Fruit fly (Drosophila melanogaster) whole organism, embryonic: ENCODE data around the gene CG34309.

Experiments
- Aef1 ChIP-seq: fragments of 200-800 bp; sonication (Bioruptor generic); IDR thresholded peaks from 3 replicates; pipeline ENCODE4 v1.3.6; 2022; ENCODE audit warnings: missing biosample characterization, missing genetic modification characterization
- CG10209 ChIP-seq: fragments of 200-800 bp; sonication (Bioruptor generic); optimal IDR thresholded peaks from 3 replicates; lab custom pipeline; 2017; ENCODE audit warnings: missing biosample characterization, mild to moderate bottlenecking, missing genetic modification characterization, missing genetic modification reagents
- CG11085 ChIP-seq: fragments of 200-800 bp; sonication (Bioruptor generic); IDR thresholded peaks from 2 replicates; pipeline ENCODE4 v1.3.6; 2022; ENCODE audit warnings: missing biosample characterization, missing genetic modification characterization
- CG12071 ChIP-seq: fragments of 200-800 bp; sonication (Bioruptor generic); optimal IDR thresholded peaks from 3 replicates; lab custom pipeline; 2018; ENCODE audit warnings: missing biosample characterization, mild to moderate bottlenecking, missing genetic modification characterization
- CG14965 ChIP-seq: fragments of 200-800 bp; sonication (Bioruptor generic); optimal IDR thresholded peaks from 2 replicates; lab custom pipeline; 2016; ENCODE audit warnings: missing biosample characterization, missing genetic modification characterization, borderline replicate concordance
- CG15269 ChIP-seq: fragments of 200-800 bp; sonication (Bioruptor generic); optimal IDR thresholded peaks from 2 replicates; lab custom pipeline; 2018; ENCODE audit warnings: missing biosample characterization, mild to moderate bottlenecking, missing genetic modification characterization, moderate library complexity
- CG16863 ChIP-seq: fragments of 200-800 bp; sonication (Bioruptor generic); optimal IDR thresholded peaks from 3 replicates; lab custom pipeline; 2016; ENCODE audit warnings: missing biosample characterization, missing genetic modification characterization
- CG17568 ChIP-seq: fragments of 200-800 bp; sonication (Bioruptor generic); optimal IDR thresholded peaks from 2 replicates; lab custom pipeline; 2018; ENCODE audit warnings: missing biosample characterization, mild to moderate bottlenecking, missing genetic modification characterization, moderate library complexity
- CG1832 ChIP-seq: fragments of 200-800 bp; sonication (Bioruptor generic); optimal IDR thresholded peaks from 2 replicates; lab custom pipeline; 2017; ENCODE audit warnings: missing biosample characterization, mild to moderate bottlenecking, missing genetic modification characterization, inconsistent platforms
- CG18619 ChIP-seq: fragments of 200-800 bp; sonication (Bioruptor generic); optimal IDR thresholded peaks from 3 replicates; lab custom pipeline; 2017; ENCODE audit warnings: missing biosample characterization, mild to moderate bottlenecking, missing genetic modification characterization
- CG2120 ChIP-seq: fragments of 200-800 bp; sonication (Bioruptor generic); optimal IDR thresholded peaks from 3 replicates; lab custom pipeline; 2016; ENCODE audit warnings: missing biosample characterization, missing genetic modification characterization
- CG2712 ChIP-seq: fragments of 200-800 bp; optimal IDR thresholded peaks from 3 replicates; lab custom pipeline; 2019; ENCODE audit warnings: missing biosample characterization, mild to moderate bottlenecking, missing genetic modification characterization, moderate library complexity
- CG32532 ChIP-seq: fragments of 200-800 bp; sonication (Bioruptor generic); IDR thresholded peaks from 2 replicates; pipeline ENCODE4 v1.3.6; 2022; ENCODE audit warnings: missing biosample characterization, missing genetic modification characterization
- CG3407 ChIP-seq: fragments of 200-800 bp; sonication (Bioruptor generic); optimal IDR thresholded peaks from 2 replicates; lab custom pipeline; 2018; ENCODE audit warnings: missing biosample characterization, mild to moderate bottlenecking, missing genetic modification characterization
- CG4282 ChIP-seq: fragments of 200-800 bp; sonication (Bioruptor generic); optimal IDR thresholded peaks from 2 replicates; lab custom pipeline; 2016; ENCODE audit warnings: missing biosample characterization, missing genetic modification characterization
- CG5180 ChIP-seq: fragments of 200-800 bp; sonication (Bioruptor generic); optimal IDR thresholded peaks from 3 replicates; lab custom pipeline; 2017; ENCODE audit warnings: missing biosample characterization, missing genetic modification characterization, mild to moderate bottlenecking, moderate library complexity, missing genetic modification reagents
- CG6813 ChIP-seq: fragments of 200-800 bp; sonication (Bioruptor generic); optimal IDR thresholded peaks from 2 replicates; lab custom pipeline; 2017; ENCODE audit warnings: missing biosample characterization, missing genetic modification characterization, mild to moderate bottlenecking, moderate library complexity, missing genetic modification reagents
- CG7839 ChIP-seq: fragments of 200-800 bp; sonication (Bioruptor generic); optimal IDR thresholded peaks from 3 replicates; lab custom pipeline; 2018; ENCODE audit warnings: missing biosample characterization, mild to moderate bottlenecking, missing genetic modification characterization, moderate library complexity
- CG7963 ChIP-seq: fragments of 200-800 bp; sonication (Bioruptor generic); IDR thresholded peaks from 3 replicates; pipeline ENCODE4 v1.3.6; 2022; ENCODE audit warnings: missing biosample characterization, missing genetic modification characterization; ENCODE audit not compliant: partially characterized antibody
- CG9817 ChIP-seq: fragments of 200-800 bp; sonication (Bioruptor generic); optimal IDR thresholded peaks from 2 replicates; lab custom pipeline; 2018; ENCODE audit warnings: missing biosample characterization, mild to moderate bottlenecking, missing genetic modification characterization, moderate library complexity
- CrebB ChIP-seq: fragments of 200-800 bp; sonication (Bioruptor generic); optimal IDR thresholded peaks from 3 replicates; lab custom pipeline; 2018; ENCODE audit warnings: missing biosample characterization, mild to moderate bottlenecking, missing genetic modification characterization
- Dbx ChIP-seq: fragments of 200-800 bp; sonication (Bioruptor generic); IDR thresholded peaks from 3 replicates; pipeline ENCODE4 v1.3.6; 2022; ENCODE audit warnings: missing biosample characterization, missing genetic modification characterization
- GATAe ChIP-seq: fragments of 200-800 bp; sonication (Bioruptor generic); conservative IDR thresholded peaks from 2 replicates; pipeline ENCODE4 v1.3.6; 2022; ENCODE audit warnings: missing biosample characterization, missing genetic modification characterization
- HLH3B ChIP-seq: fragments of 200-800 bp; sonication (Bioruptor generic); IDR thresholded peaks from 2 replicates; pipeline ENCODE4 v1.3.6; 2022; ENCODE audit warnings: missing biosample characterization, missing genetic modification characterization
- HLH4C ChIP-seq: fragments of 200-800 bp; sonication (Bioruptor generic); IDR thresholded peaks from 3 replicates; pipeline ENCODE4 v1.3.6; 2022; ENCODE audit warnings: missing biosample characterization, missing genetic modification characterization; ENCODE audit not compliant: partially characterized antibody
- MBD-R2 ChIP-seq: fragments of 200-800 bp; sonication (Bioruptor generic); IDR thresholded peaks from 2 replicates; pipeline ENCODE4 v1.3.6; 2022; ENCODE audit warnings: missing biosample characterization, missing genetic modification characterization
- NFAT ChIP-seq: fragments of 200-800 bp; sonication (Bioruptor generic); IDR thresholded peaks from 2 replicates; pipeline ENCODE4 v1.3.6; 2022; ENCODE audit warnings: missing biosample characterization, missing genetic modification characterization
- Nf-YA ChIP-seq: fragments of 200-800 bp; sonication (Bioruptor generic); IDR thresholded peaks from 2 replicates; pipeline ENCODE4 v1.3.6; 2022; ENCODE audit warnings: missing biosample characterization, missing genetic modification characterization
- Nf-YC ChIP-seq: fragments of 200-800 bp; optimal IDR thresholded peaks from 3 replicates; lab custom pipeline; 2019; ENCODE audit warnings: missing biosample characterization, mild to moderate bottlenecking, missing genetic modification characterization, moderate library complexity
- Six4 ChIP-seq: fragments of 200-800 bp; sonication (Bioruptor generic); optimal IDR thresholded peaks from 2 replicates; lab custom pipeline; 2016; ENCODE audit warnings: missing biosample characterization, missing genetic modification characterization
- Taf1 ChIP-seq: fragments of 200-800 bp; sonication (Bioruptor generic); IDR thresholded peaks from 2 replicates; pipeline ENCODE4 v1.3.6; 2022; ENCODE audit warnings: missing biosample characterization, missing genetic modification characterization
- YL-1 ChIP-seq: fragments of 200-800 bp; sonication (Bioruptor generic); optimal IDR thresholded peaks from 3 replicates; lab custom pipeline; 2017; ENCODE audit warnings: missing biosample characterization, mild to moderate bottlenecking, missing genetic modification characterization
- ab ChIP-seq: fragments of 200-800 bp; sonication (Bioruptor generic); optimal IDR thresholded peaks from 2 replicates; lab custom pipeline; 2016; ENCODE audit warnings: missing biosample characterization, missing genetic modification characterization
- al ChIP-seq: fragments of 200-800 bp; sonication (Bioruptor generic); IDR thresholded peaks from 2 replicates; pipeline ENCODE4 v1.3.6; 2022; ENCODE audit warnings: missing biosample characterization, missing genetic modification characterization
- ase ChIP-seq: fragments of 200-800 bp; sonication (Bioruptor generic); IDR thresholded peaks from 3 replicates; pipeline ENCODE4 v1.3.6; 2022; ENCODE audit warnings: missing biosample characterization, missing genetic modification characterization
- cwo ChIP-seq: fragments of 200-800 bp; sonication (Bioruptor generic); optimal IDR thresholded peaks from 3 replicates; lab custom pipeline; 2017; ENCODE audit warnings: missing biosample characterization, missing genetic modification characterization, mild to moderate bottlenecking, moderate library complexity, missing genetic modification reagents
- inv ChIP-seq: fragments of 200-800 bp; sonication (Bioruptor generic); IDR thresholded peaks from 2 replicates; pipeline ENCODE4 v1.3.6; 2022; ENCODE audit warnings: missing biosample characterization, missing genetic modification characterization; ENCODE audit not compliant: partially characterized antibody
- jigr1 ChIP-seq: fragments of 200-800 bp; sonication (Bioruptor generic); IDR thresholded peaks from 3 replicates; pipeline ENCODE4 v1.3.6; 2022; ENCODE audit warnings: missing biosample characterization, missing genetic modification characterization
- nau ChIP-seq: fragments of 200-800 bp; sonication (Bioruptor generic); optimal IDR thresholded peaks from 3 replicates; lab custom pipeline; 2017; ENCODE audit warnings: missing biosample characterization, mild to moderate bottlenecking, missing genetic modification characterization, missing genetic modification reagents
- nerfin-2 ChIP-seq: fragments of 200-800 bp; sonication (Bioruptor generic); IDR thresholded peaks from 2 replicates; pipeline ENCODE4 v1.3.6; 2022; ENCODE audit warnings: missing biosample characterization, missing genetic modification characterization; ENCODE audit not compliant: partially characterized antibody
- nmo ChIP-seq: fragments of 200-800 bp; sonication (Bioruptor generic); optimal IDR thresholded peaks from 2 replicates; lab custom pipeline; 2018; ENCODE audit warnings: missing biosample characterization, mild to moderate bottlenecking, missing genetic modification characterization, moderate library complexity
- otp ChIP-seq: fragments of 200-800 bp; sonication (Bioruptor generic); IDR thresholded peaks from 3 replicates; pipeline ENCODE4, ENCODE4 v1.3.6; 2022; ENCODE audit warnings: missing biosample characterization, missing genetic modification characterization
- pnt ChIP-seq: fragments of 200-800 bp; sonication (Bioruptor generic); optimal IDR thresholded peaks from 3 replicates; lab custom pipeline; 2016; ENCODE audit warnings: missing biosample characterization, missing genetic modification characterization
- psq ChIP-seq: fragments of 200-800 bp; sonication (Bioruptor generic); optimal IDR thresholded peaks from 2 replicates; lab custom pipeline; 2017; ENCODE audit warnings: missing biosample characterization, missing genetic modification characterization
- rib ChIP-seq: fragments of 200-800 bp; sonication (Bioruptor generic); IDR thresholded peaks from 2 replicates; pipeline ENCODE4 v1.3.6; 2022; ENCODE audit warnings: missing biosample characterization, missing genetic modification characterization
- salm ChIP-seq: fragments of 200-800 bp; sonication (Bioruptor generic); optimal IDR thresholded peaks from 2 replicates; lab custom pipeline; 2018; ENCODE audit warnings: missing biosample characterization, mild to moderate bottlenecking, missing genetic modification characterization
- slbo ChIP-seq: fragments of 200-800 bp; sonication (Bioruptor generic); IDR thresholded peaks from 2 replicates; pipeline ENCODE4 v1.3.6; 2022; ENCODE audit warnings: missing biosample characterization, missing genetic modification characterization
- stwl ChIP-seq: fragments of 200-800 bp; sonication (Bioruptor generic); optimal IDR thresholded peaks from 3 replicates; lab custom pipeline; 2018; ENCODE audit warnings: missing biosample characterization, mild to moderate bottlenecking, missing genetic modification characterization, moderate library complexity
- vvl ChIP-seq: fragments of 200-800 bp; sonication (Bioruptor generic); IDR thresholded peaks from 2 replicates; pipeline ENCODE4 v1.3.6; 2022; ENCODE audit warnings: missing biosample characterization, missing genetic modification characterization
- zfh1 ChIP-seq: fragments of 200-800 bp; sonication (Bioruptor generic); IDR thresholded peaks from 3 replicates; pipeline ENCODE4 v1.3.6; 2022; ENCODE audit warnings: missing biosample characterization, missing genetic modification characterization
- zfh2 ChIP-seq: fragments of 200-800 bp; sonication (Bioruptor generic); optimal IDR thresholded peaks from 2 replicates; lab custom pipeline; 2016; ENCODE audit warnings: missing biosample characterization, missing genetic modification characterization

The CG34309 gene

DNA sequence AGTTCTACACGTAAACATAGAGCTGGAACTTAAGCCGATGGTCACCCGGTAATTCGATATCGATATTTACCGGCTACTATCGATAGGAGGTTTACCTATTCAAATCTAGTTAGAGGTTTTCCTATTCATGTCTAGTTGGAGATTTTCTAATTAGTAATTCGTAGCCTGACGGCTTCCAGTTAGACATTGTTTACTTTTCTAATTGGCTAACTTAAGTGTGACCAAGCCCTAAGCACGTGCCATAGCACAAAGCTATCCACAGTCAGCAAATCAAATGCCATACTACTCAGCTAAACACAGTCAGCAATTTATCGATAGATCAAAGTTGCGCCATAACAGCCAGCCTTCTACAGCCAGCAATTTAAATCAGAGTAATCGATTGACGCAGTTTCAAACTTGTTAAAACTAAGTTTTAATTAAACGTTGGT is 30.6 kb downstream of the CG34309 start, which contains the start of gene Dpm3 (continued):
- TF ChIP-seq ase (GFP tag; lab: Robert Waterston, UW) (no peak), stwl (peak; percentile 96), Nf-YA (GFP tag; lab: Robert Waterston, UW) (no peak), CG4282 (GFP tag; lab: Kevin White, UChicago) (peak; percentile 6), CG7963 (GFP tag; lab: Robert Waterston, UW) (peak; percentile 73; the same call in 2 of the 3 replicates), HLH3B (GFP tag; lab: Robert Waterston, UW) (no peak), inv (GFP tag; lab: Robert Waterston, UW) (peak; percentile 89), CG9817 (peak; percentile 40), CG2120 (GFP tag; lab: Kevin White, UChicago) (peak; percentile 58), GATAe (GFP tag; lab: Robert Waterston, UW) (no peak), CrebB (tag; lab: Kevin White, UChicago) (no peak), Nf-YC (no peak), vvl (GFP tag; lab: Robert Waterston, UW) (peak; percentile 67), nmo (GFP tag; lab: Kevin White, UChicago) (peak; percentile 74), CG10209 (GFP tag; lab: Kevin White, UChicago) (no peak), CG15269 (tag; lab: Kevin White, UChicago) (no peak), zfh1 (GFP tag; lab: Robert Waterston, UW) (0 out of 3 replicates have a peak, but pooled peaks have one; percentile 39), NFAT (GFP tag; lab: Robert Waterston, UW) (peak; percentile 27; the same call in 1 of the 2 replicates), HLH4C (GFP tag; lab: Robert Waterston, UW) (peak; percentile 92), rib (GFP tag; lab: Robert Waterston, UW) (no peak), Taf1 (no peak), CG18619 (GFP tag; lab: Kevin White, UChicago) (no peak), CG1832 (GFP tag; lab: Kevin White, UChicago) (no peak), CG7839 (tag; lab: Kevin White, UChicago) (peak; percentile 5), CG14965 (GFP tag; lab: Kevin White, UChicago) (no peak), pnt (GFP tag; lab: Kevin White, UChicago) (peak; percentile 28), psq (GFP tag; lab: Kevin White, UChicago) (no peak), cwo (GFP tag; lab: Kevin White, UChicago) (no peak), nerfin-2 (GFP tag; lab: Robert Waterston, UW) (peak; percentile 80), CG6813 (GFP tag; lab: Kevin White, UChicago) (no peak), Dbx (0 out of 3 replicates have a peak, but pooled peaks have one; percentile 38), CG2712 (tag; lab: Kevin White, UChicago) (peak; percentile 65), MBD-R2 (peak; percentile 69), CG32532 (GFP tag; lab: Robert Waterston, UW) (peak; percentile 35; the same call in 1 of the 2 replicates), CG17568 (GFP tag; lab: Kevin White, UChicago) (no peak), CG16863 (GFP tag; lab: Kevin White, UChicago) (no peak), ab (no peak), Six4 (no peak), Aef1 (no peak), CG12071 (GFP tag; lab: Kevin White, UChicago) (no peak), salm (no peak), al (GFP tag; lab: Robert Waterston, UW) (no peak), nau (GFP tag; lab: Kevin White, UChicago) (no peak), slbo (GFP tag; lab: Robert Waterston, UW) (peak; percentile 70), otp (GFP tag; lab: Robert Waterston, UW) (peak; percentile 62; the same call in 1 of the 3 replicates), CG11085 (GFP tag; lab: Robert Waterston, UW) (no peak), CG5180 (no peak), YL-1 (GFP tag; lab: Kevin White, UChicago) (peak; percentile 6), CG3407 (GFP tag; lab: Kevin White, UChicago) (no peak), jigr1 (GFP tag; lab: Robert Waterston, UW) (no peak), zfh2 (GFP tag; lab: Kevin White, UChicago) (peak; percentile 57)
